Fruit fly (Drosophila melanogaster) whole organism, embryonic: ENCODE data around the gene CG10337.
A peak's percentile ranks its signal among the peaks of the same experiment; 100 is the strongest.

Experiments used
- Bgb ChIP-seq: fragments of 200-800 bp; sonication (Bioruptor generic); IDR thresholded peaks from 2 replicates; pipeline ENCODE4 v1.3.6; 2022; ENCODE audit warnings: missing biosample characterization, missing genetic modification characterization; ENCODE audit not compliant: partially characterized antibody
- CG10462 ChIP-seq: fragments of 200-800 bp; sonication (Bioruptor generic); optimal IDR thresholded peaks from 2 replicates; lab custom pipeline; 2016; ENCODE audit warnings: missing biosample characterization, missing genetic modification characterization
- CG10565 ChIP-seq: fragments of 200-800 bp; sonication (Bioruptor generic); optimal IDR thresholded peaks from 3 replicates; lab custom pipeline; 2016; ENCODE audit warnings: missing biosample characterization, mild to moderate bottlenecking, missing genetic modification characterization
- CG11247 ChIP-seq: fragments of 200-800 bp; sonication (Bioruptor generic); IDR thresholded peaks from 2 replicates; pipeline ENCODE4 v1.3.6; 2022; ENCODE audit warnings: missing biosample characterization, missing genetic modification characterization
- CG11456 ChIP-seq: fragments of 200-800 bp; sonication (Bioruptor generic); IDR thresholded peaks from 3 replicates; pipeline ENCODE4 v1.3.6; 2022; ENCODE audit warnings: missing biosample characterization, missing genetic modification characterization
- CG11504 ChIP-seq: fragments of 200-800 bp; sonication (Bioruptor generic); optimal IDR thresholded peaks from 3 replicates; lab custom pipeline; 2019; ENCODE audit warnings: missing biosample characterization, mild to moderate bottlenecking, missing genetic modification characterization, moderate library complexity
- CG12104 ChIP-seq: fragments of 200-800 bp; sonication (Bioruptor generic); optimal IDR thresholded peaks from 3 replicates; lab custom pipeline; 2016; ENCODE audit warnings: missing biosample characterization, missing genetic modification characterization
- CG12219 ChIP-seq: fragments of 200-800 bp; sonication (Bioruptor generic); optimal IDR thresholded peaks from 3 replicates; lab custom pipeline; 2018; ENCODE audit warnings: missing biosample characterization, mild to moderate bottlenecking, missing genetic modification characterization
- CG13287 ChIP-seq: fragments of 200-800 bp; sonication (Bioruptor generic); IDR thresholded peaks from 2 replicates; pipeline ENCODE4 v1.3.6; 2022; ENCODE audit warnings: missing biosample characterization, missing genetic modification characterization; ENCODE audit not compliant: partially characterized antibody
- CG15601 ChIP-seq: fragments of 200-800 bp; sonication (Bioruptor generic); optimal IDR thresholded peaks from 3 replicates; lab custom pipeline; 2019; ENCODE audit warnings: missing biosample characterization, mild to moderate bottlenecking, missing genetic modification characterization, moderate library complexity
- CG15696 ChIP-seq: fragments of 200-800 bp; sonication (Bioruptor generic); optimal IDR thresholded peaks from 2 replicates; lab custom pipeline; 2019; ENCODE audit warnings: missing biosample characterization, mild to moderate bottlenecking, missing genetic modification characterization, moderate library complexity
- CG17568 ChIP-seq: fragments of 200-800 bp; sonication (Bioruptor generic); optimal IDR thresholded peaks from 2 replicates; lab custom pipeline; 2018; ENCODE audit warnings: missing biosample characterization, mild to moderate bottlenecking, missing genetic modification characterization, moderate library complexity
- CG18011 ChIP-seq: fragments of 200-800 bp; sonication (Bioruptor generic); optimal IDR thresholded peaks from 2 replicates; lab custom pipeline; 2017; ENCODE audit warnings: missing biosample characterization, missing genetic modification characterization, mild to moderate bottlenecking, moderate library complexity, missing genotype
- CG30403 ChIP-seq: fragments of 200-800 bp; sonication (Bioruptor generic); optimal IDR thresholded peaks from 3 replicates; lab custom pipeline; 2016; ENCODE audit warnings: missing biosample characterization, missing genetic modification characterization
- CG31388 ChIP-seq: fragments of 200-800 bp; sonication (Bioruptor generic); optimal IDR thresholded peaks from 2 replicates; lab custom pipeline; 2016; ENCODE audit warnings: missing biosample characterization, missing genetic modification characterization
- CG32532 ChIP-seq: fragments of 200-800 bp; sonication (Bioruptor generic); IDR thresholded peaks from 2 replicates; pipeline ENCODE4 v1.3.6; 2022; ENCODE audit warnings: missing biosample characterization, missing genetic modification characterization
- CG4424 ChIP-seq: fragments of 200-800 bp; sonication (Bioruptor generic); optimal IDR thresholded peaks from 3 replicates; lab custom pipeline; 2016; ENCODE audit warnings: missing biosample characterization, missing genetic modification characterization
- CG7556 ChIP-seq: fragments of 200-800 bp; sonication (Bioruptor generic); optimal IDR thresholded peaks from 2 replicates; lab custom pipeline; 2017; ENCODE audit warnings: missing biosample characterization, mild to moderate bottlenecking, missing genetic modification characterization
- CG7928 ChIP-seq: fragments of 200-800 bp; sonication (Bioruptor generic); optimal IDR thresholded peaks from 2 replicates; lab custom pipeline; 2017; ENCODE audit warnings: missing biosample characterization, mild to moderate bottlenecking, missing genetic modification characterization
- CG7963 ChIP-seq: fragments of 200-800 bp; sonication (Bioruptor generic); IDR thresholded peaks from 3 replicates; pipeline ENCODE4 v1.3.6; 2022; ENCODE audit warnings: missing biosample characterization, missing genetic modification characterization; ENCODE audit not compliant: partially characterized antibody
- CG8944 ChIP-seq: fragments of 200-800 bp; sonication (Bioruptor generic); optimal IDR thresholded peaks from 3 replicates; lab custom pipeline; 2016; ENCODE audit warnings: missing biosample characterization, missing genetic modification characterization
- Dad ChIP-seq: fragments of 200-800 bp; sonication (Bioruptor generic); optimal IDR thresholded peaks from 3 replicates; lab custom pipeline; 2016; ENCODE audit warnings: missing biosample characterization, missing genetic modification characterization
- Dek ChIP-seq: fragments of 200-800 bp; sonication (Bioruptor generic); optimal IDR thresholded peaks from 3 replicates; lab custom pipeline; 2019; ENCODE audit warnings: missing biosample characterization, mild to moderate bottlenecking, missing genetic modification characterization, moderate library complexity
- Dref ChIP-seq: fragments of 200-800 bp; sonication (Bioruptor generic); IDR thresholded peaks from 2 replicates; pipeline ENCODE4 v1.3.6; 2022; ENCODE audit warnings: missing biosample characterization, missing genetic modification characterization
- E2f2 ChIP-seq: fragments of 200-800 bp; sonication (Bioruptor generic); IDR thresholded peaks from 2 replicates; pipeline ENCODE4 v1.3.6; 2022; ENCODE audit warnings: missing biosample characterization, missing genetic modification characterization
- Fer3 ChIP-seq: fragments of 200-800 bp; sonication (Bioruptor generic); optimal IDR thresholded peaks from 2 replicates; lab custom pipeline; 2018; ENCODE audit warnings: missing biosample characterization, mild to moderate bottlenecking, missing genetic modification characterization, moderate library complexity
- GATAe ChIP-seq: fragments of 200-800 bp; sonication (Bioruptor generic); conservative IDR thresholded peaks from 2 replicates; pipeline ENCODE4 v1.3.6; 2022; ENCODE audit warnings: missing biosample characterization, missing genetic modification characterization
- HHEX ChIP-seq: fragments of 200-800 bp; sonication (Bioruptor generic); optimal IDR thresholded peaks from 3 replicates; lab custom pipeline; 2017; ENCODE audit warnings: missing biosample characterization, mild to moderate bottlenecking, missing genetic modification characterization, missing genetic modification reagents
- Oli ChIP-seq: fragments of 200-800 bp; sonication (Bioruptor generic); optimal IDR thresholded peaks from 2 replicates; lab custom pipeline; 2018; ENCODE audit warnings: missing biosample characterization, mild to moderate bottlenecking, missing genetic modification characterization, moderate library complexity
- Rfx ChIP-seq: fragments of 200-800 bp; sonication (Bioruptor generic); IDR thresholded peaks from 2 replicates; pipeline ENCODE4 v1.3.6; 2022; ENCODE audit warnings: missing biosample characterization, missing genetic modification characterization
- Scr ChIP-seq: fragments of 200-800 bp; sonication (Bioruptor generic); IDR thresholded peaks from 2 replicates; pipeline ENCODE4 v1.3.6; 2022; ENCODE audit warnings: missing biosample characterization, missing genetic modification characterization; ENCODE audit not compliant: partially characterized antibody
- amos ChIP-seq: fragments of 200-800 bp; sonication (Bioruptor generic); IDR thresholded peaks from 2 replicates; pipeline ENCODE4 v1.3.6; 2022; ENCODE audit warnings: missing biosample characterization, missing genetic modification characterization; ENCODE audit not compliant: partially characterized antibody
- bigmax ChIP-seq: fragments of 200-800 bp; sonication (Bioruptor generic); optimal IDR thresholded peaks from 2 replicates; lab custom pipeline; 2018; ENCODE audit warnings: missing biosample characterization, mild to moderate bottlenecking, missing genetic modification characterization
- cato ChIP-seq: fragments of 200-800 bp; sonication (Bioruptor generic); optimal IDR thresholded peaks from 2 replicates; lab custom pipeline; 2016; ENCODE audit warnings: missing biosample characterization, missing genetic modification characterization, borderline replicate concordance
- ewg ChIP-seq: fragments of 200-800 bp; sonication (Bioruptor generic); optimal IDR thresholded peaks from 3 replicates; lab custom pipeline; 2017; ENCODE audit warnings: mild to moderate bottlenecking, missing biosample characterization, missing genetic modification reagents, missing genetic modification characterization
- fu2 ChIP-seq: fragments of 200-800 bp; sonication (Bioruptor generic); optimal IDR thresholded peaks from 2 replicates; lab custom pipeline; 2016; ENCODE audit warnings: missing biosample characterization, missing genetic modification characterization
- gro ChIP-seq: fragments of 200-800 bp; sonication (Bioruptor generic); optimal IDR thresholded peaks from 2 replicates; lab custom pipeline; 2016; ENCODE audit warnings: missing biosample characterization, missing genetic modification characterization
- jigr1 ChIP-seq: fragments of 200-800 bp; sonication (Bioruptor generic); IDR thresholded peaks from 3 replicates; pipeline ENCODE4 v1.3.6; 2022; ENCODE audit warnings: missing biosample characterization, missing genetic modification characterization
- kay ChIP-seq: fragments of 200-800 bp; sonication (Bioruptor generic); optimal IDR thresholded peaks from 2 replicates; lab custom pipeline; 2016; ENCODE audit warnings: missing biosample characterization, missing genetic modification characterization
- lilli ChIP-seq: fragments of 200-800 bp; sonication (Bioruptor generic); optimal IDR thresholded peaks from 3 replicates; lab custom pipeline; 2016; ENCODE audit warnings: missing biosample characterization, missing genetic modification characterization
- mld ChIP-seq: fragments of 200-800 bp; sonication (Bioruptor generic); IDR thresholded peaks from 3 replicates; pipeline ENCODE4 v1.3.6; 2022; ENCODE audit warnings: missing biosample characterization, missing genetic modification characterization; ENCODE audit not compliant: partially characterized antibody
- nmo ChIP-seq: fragments of 200-800 bp; sonication (Bioruptor generic); optimal IDR thresholded peaks from 2 replicates; lab custom pipeline; 2018; ENCODE audit warnings: missing biosample characterization, mild to moderate bottlenecking, missing genetic modification characterization, moderate library complexity
- pfk ChIP-seq: fragments of 200-800 bp; sonication (Bioruptor generic); optimal IDR thresholded peaks from 2 replicates; lab custom pipeline; 2018; ENCODE audit warnings: missing biosample characterization, mild to moderate bottlenecking, missing genetic modification characterization, moderate library complexity
- prd ChIP-seq, 3 experiments: fragments of >200 bp in 2 of 3; fragments of 200-800 bp in 1 of 3; sonication (Bioruptor generic) in 1 of 3; optimal IDR thresholded peaks in 2 of 3; IDR thresholded peaks in 1 of 3; 2 replicates in 2 of 3; 3 replicates in 1 of 3; pipeline versions ENCODE4 v1.3.6 to Lab custom; 2017 to 2022; ENCODE audit warnings: missing biosample characterization in 1 of 3, missing genetic modification characterization in 1 of 3
- scrt ChIP-seq: fragments of 200-800 bp; sonication (Bioruptor generic); optimal IDR thresholded peaks from 2 replicates; lab custom pipeline; 2018; ENCODE audit warnings: missing biosample characterization, mild to moderate bottlenecking, missing genetic modification characterization, moderate library complexity
- zen ChIP-seq: fragments of 200-800 bp; sonication (Bioruptor generic); optimal IDR thresholded peaks from 3 replicates; lab custom pipeline; 2018; ENCODE audit warnings: missing biosample characterization, mild to moderate bottlenecking, missing genetic modification characterization, moderate library complexity
- zf30C ChIP-seq: fragments of 200-800 bp; sonication (Bioruptor generic); optimal IDR thresholded peaks from 3 replicates; lab custom pipeline; 2018; ENCODE audit warnings: missing biosample characterization, mild to moderate bottlenecking, missing genetic modification characterization

Gene CG10337

DNA sequence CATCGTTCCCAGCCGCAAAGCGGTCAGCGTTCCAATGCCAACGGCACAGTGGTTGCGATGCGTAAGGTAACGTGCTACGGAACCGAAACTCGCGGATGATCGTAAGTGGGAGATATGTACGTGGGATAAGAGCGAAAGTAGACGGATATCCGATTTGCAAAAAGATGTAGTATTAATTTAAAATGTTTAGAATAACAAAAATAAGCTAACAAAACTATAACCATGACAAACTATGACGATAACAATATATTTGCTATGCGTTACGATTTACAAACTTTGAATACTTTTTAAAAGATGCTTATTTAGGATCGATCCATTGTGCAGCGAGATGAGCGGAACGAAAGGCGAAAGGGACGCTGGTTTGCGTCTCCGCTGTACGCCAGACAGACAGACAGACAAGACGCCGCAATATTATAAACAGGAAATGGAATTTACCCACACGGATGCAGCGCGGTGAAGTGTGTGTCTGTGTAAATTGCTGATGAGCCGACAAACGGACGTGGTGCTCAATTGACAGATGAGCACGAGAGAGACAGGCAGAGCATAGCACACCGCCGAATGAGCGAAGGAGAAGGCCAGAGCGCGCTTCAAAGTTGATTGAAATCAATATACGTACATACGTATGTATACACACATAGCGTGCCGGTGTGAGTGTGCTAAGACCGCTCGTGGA lies 29.0 kb upstream of the CG10337 start (continued):
- TF ChIP-seq CG10565: peak; percentile 83
- TF ChIP-seq jigr1 (GFP tag; lab: Robert Waterston, UW): peak; percentile 94
- TF ChIP-seq CG7963 (GFP tag; lab: Robert Waterston, UW): no peak
- TF ChIP-seq mld (GFP tag; lab: Robert Waterston, UW): no peak
- TF ChIP-seq GATAe: peak; percentile 77
- TF ChIP-seq CG31388: peak; percentile 88
- TF ChIP-seq Dref (GFP tag; lab: Robert Waterston, UW): peak; percentile 38; the same call in 1 of the 2 replicates
- peak; percentile 92 for TF ChIP-seq Fer3 (tag; lab: Kevin White, UChicago)
- peak; percentile 89 for TF ChIP-seq cato (GFP tag; lab: Kevin White, UChicago)
- peak; percentile 94 for TF ChIP-seq CG8944 (GFP tag; lab: Kevin White, UChicago)
- no peak for TF ChIP-seq zf30C (GFP tag; lab: Kevin White, UChicago)
- peak; percentile 94 for TF ChIP-seq CG32532 (GFP tag; lab: Robert Waterston, UW)
- peak; percentile 96 for TF ChIP-seq CG12104 (GFP tag; lab: Kevin White, UChicago)
- peak; percentile 98 for TF ChIP-seq gro (GFP tag; lab: Kevin White, UChicago)
- peak; percentile 27; the same call in 1 of the 2 replicates for TF ChIP-seq amos
- no peak; the same call in 1 of the 2 replicates for TF ChIP-seq Bgb
- TF ChIP-seq E2f2 (GFP tag; lab: Robert Waterston, UW): peak; percentile 78
- TF ChIP-seq ewg (GFP tag; lab: Kevin White, UChicago): peak; percentile 66
- peak; percentile 91 for TF ChIP-seq CG15601 (tag; lab: Kevin White, UChicago)
- peak; percentile 96 for TF ChIP-seq Rfx (GFP tag; lab: Robert Waterston, UW)
- TF ChIP-seq CG7556 (GFP tag; lab: Kevin White, UChicago): peak; percentile 98
- TF ChIP-seq prd (optimal IDR thresholded peaks at IDR 0.05; lab: Kevin White, UChicago): no peak
- peak; percentile 96 for TF ChIP-seq prd (GFP tag; IDR thresholded peaks at IDR 0.05; lab: Robert Waterston, UW)
- TF ChIP-seq pfk (GFP tag; lab: Kevin White, UChicago): peak; percentile 100
- TF ChIP-seq CG13287 (GFP tag; lab: Robert Waterston, UW): peak; percentile 13; the same call in 1 of the 2 replicates
- TF ChIP-seq HHEX (GFP tag; lab: Kevin White, UChicago): peak; percentile 96
- peak; percentile 96 for TF ChIP-seq Dad (GFP tag; lab: Kevin White, UChicago)
- TF ChIP-seq CG11247 (GFP tag; lab: Robert Waterston, UW): peak; percentile 84
- peak; percentile 93 for TF ChIP-seq CG12219 (GFP tag; lab: Kevin White, UChicago)
- peak; percentile 74 for TF ChIP-seq CG7928 (GFP tag; lab: Kevin White, UChicago)
- TF ChIP-seq zen (tag; lab: Kevin White, UChicago): peak; percentile 82
- peak; percentile 98 for TF ChIP-seq CG4424 (GFP tag; lab: Kevin White, UChicago)
- peak; percentile 91 for TF ChIP-seq kay (GFP tag; lab: Kevin White, UChicago)
- TF ChIP-seq Scr (GFP tag; lab: Robert Waterston, UW): no peak
- peak; percentile 89 for TF ChIP-seq scrt (GFP tag; lab: Kevin White, UChicago)
- peak; percentile 87 for TF ChIP-seq CG15696
- peak; percentile 98 for TF ChIP-seq lilli (GFP tag; lab: Kevin White, UChicago)
- peak; percentile 94 for TF ChIP-seq CG17568 (GFP tag; lab: Kevin White, UChicago)
- TF ChIP-seq CG11504 (tag; lab: Kevin White, UChicago): peak; percentile 96
- peak; percentile 99 for TF ChIP-seq CG30403 (GFP tag; lab: Kevin White, UChicago)
- TF ChIP-seq fu2: peak; percentile 96
- TF ChIP-seq CG18011: peak; percentile 88
- TF ChIP-seq CG11456 (GFP tag; lab: Robert Waterston, UW): peak; percentile 94
- peak; percentile 96 for TF ChIP-seq CG10462 (GFP tag; lab: Kevin White, UChicago)
- peak; percentile 95 for TF ChIP-seq Dek (tag; lab: Kevin White, UChicago)
- peak; percentile 98 for TF ChIP-seq Oli
- TF ChIP-seq bigmax (GFP tag; lab: Kevin White, UChicago): peak; percentile 26
- peak; percentile 98 for TF ChIP-seq nmo (GFP tag; lab: Kevin White, UChicago)
